Worm (Caenorhabditis elegans): Measurements from ENCODE around the gene mam-7.

Gene mam-7

DNA sequence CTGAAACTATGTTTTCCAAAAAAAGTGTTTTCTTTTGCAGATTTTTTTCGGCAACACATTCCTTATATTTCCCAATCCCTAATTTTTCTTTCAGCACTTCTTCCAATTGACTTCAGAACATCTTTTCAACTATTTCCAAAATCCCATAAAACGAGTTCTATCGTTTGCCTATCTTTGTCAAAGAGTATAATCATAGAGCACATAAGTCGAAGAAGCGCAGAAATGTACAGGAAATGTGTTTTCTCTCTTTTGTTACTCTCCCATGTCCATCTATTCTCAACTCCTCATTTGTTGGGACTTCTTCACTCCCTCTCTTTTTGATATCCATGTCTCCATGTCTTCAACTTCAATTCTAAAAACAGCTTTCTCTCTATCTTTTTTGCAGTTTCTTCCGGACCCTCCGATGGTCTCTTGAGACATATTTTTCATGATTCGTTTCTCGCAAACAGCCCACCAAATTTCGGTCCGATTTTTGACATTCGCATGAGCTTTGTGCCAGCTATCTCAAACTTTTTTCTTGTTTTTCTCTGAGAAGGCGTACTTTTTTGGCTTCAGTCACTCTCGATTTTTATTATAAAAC, 32.7 kb upstream of the mam-7 start, which contains the start of gene twk-48:
TSS of gene twk-48 (plus strand) at position 530 of the 580 bp plus-strand sequence.
- TF ChIP-seq C04F5.9 (tag; optimal IDR thresholded peaks at IDR 0.05) (no peak), nhr-71 (tag; optimal IDR thresholded peaks at IDR 0.05) (no peak), ceh-90 (tag; optimal IDR thresholded peaks at IDR 0.05) (no peak), fkh-10 (GFP tag; optimal IDR thresholded peaks at IDR 0.05) (peak; percentile 73), C16A3.4 (tag; optimal IDR thresholded peaks at IDR 0.05) (no peak), lin-14 (GFP tag; optimal IDR thresholded peaks at IDR 0.05) (peak; percentile 57), rnt-1 (tag; optimal IDR thresholded peaks at IDR 0.05) (no peak), isw-1 (GFP tag; IDR thresholded peaks at IDR 0.05) (no peak), lin-15B (tag; optimal IDR thresholded peaks at IDR 0.05) (no peak), efl-1 (optimal IDR thresholded peaks at IDR 0.05) (no peak), efl-1 (GFP tag; optimal IDR thresholded peaks at IDR 0.05 in 1 of 2) (peak in 1 of 2 experiments; percentile 26)

DNA sequence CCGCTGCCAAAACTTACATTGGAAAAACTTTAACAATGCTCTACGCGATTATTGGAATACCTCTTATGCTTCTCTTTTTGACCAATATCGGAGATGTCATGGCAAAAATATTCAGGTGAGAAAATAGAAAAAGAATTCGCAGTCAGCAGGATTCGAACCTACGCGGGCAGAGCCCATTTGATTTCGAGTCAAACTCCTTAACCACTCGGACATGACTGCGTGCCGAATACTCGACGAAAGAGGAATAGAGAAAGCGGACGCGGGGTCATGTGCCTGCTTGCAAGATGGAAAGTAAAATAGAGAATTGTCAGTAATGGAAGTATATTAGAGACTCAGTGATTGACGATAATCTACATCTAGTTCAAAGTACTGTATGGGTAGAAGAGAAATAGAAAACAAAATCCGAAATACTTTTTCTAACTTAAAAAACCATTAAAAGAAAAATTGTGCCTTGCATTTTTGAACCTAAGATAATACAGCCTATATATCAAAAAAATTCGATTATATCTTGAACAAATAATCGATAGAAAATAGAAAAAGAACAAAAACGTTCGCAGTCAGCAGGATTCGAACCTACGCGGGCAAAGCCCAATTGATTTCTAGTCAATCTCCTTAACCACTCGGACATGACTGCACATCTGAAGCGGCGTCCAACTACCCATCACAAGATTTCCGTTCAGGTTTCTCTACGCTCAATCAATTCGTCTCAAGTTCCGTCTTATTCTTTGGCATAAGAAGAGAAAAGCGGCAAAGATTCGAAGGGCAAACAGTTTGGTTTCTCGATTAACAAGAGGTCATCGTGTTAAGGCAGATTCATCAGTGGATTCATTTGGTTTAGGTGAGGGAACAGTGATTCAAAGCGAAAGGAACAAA, 31.2 kb upstream of the mam-7 start:
- TF ChIP-seq unc-86 (tag; optimal IDR thresholded peaks at IDR 0.05) (peak; percentile 37), elt-2 (tag; optimal IDR thresholded peaks at IDR 0.05) (peak; percentile 27), unc-30 (tag; optimal IDR thresholded peaks at IDR 0.05) (no peak), nhr-20 (tag; optimal IDR thresholded peaks at IDR 0.05) (peak; percentile 53), mep-1 (tag; optimal IDR thresholded peaks at IDR 0.05) (peak; percentile 63), fkh-4 (tag; optimal IDR thresholded peaks at IDR 0.05; ENCODE audit: borderline replicate concordance) (no peak), snpc-4 (tag; optimal IDR thresholded peaks at IDR 0.05) (no peak), elt-3 (tag; optimal IDR thresholded peaks at IDR 0.05) (peak in 1 of 6 experiments; percentile 18), pag-3 (tag; optimal IDR thresholded peaks at IDR 0.05; ENCODE audit: borderline replicate concordance, insufficient read depth) (no peak), unc-130 (tag; optimal IDR thresholded peaks at IDR 0.05) (peak; percentile 45), sox-4 (tag; optimal IDR thresholded peaks at IDR 0.05) (peak; percentile 2), swsn-7 (tag; optimal IDR thresholded peaks at IDR 0.05) (peak; percentile 61), nhr-71 (tag; optimal IDR thresholded peaks at IDR 0.05) (peak; percentile 74), blmp-1 (tag; optimal IDR thresholded peaks at IDR 0.05) (peak; percentile 12), lin-14 (GFP tag; optimal IDR thresholded peaks at IDR 0.05) (peak; percentile 54), lir-3 (tag; optimal IDR thresholded peaks at IDR 0.05; ENCODE audit: poor library complexity) (peak; percentile 48), ceh-88 (GFP tag; IDR thresholded peaks at IDR 0.05) (no peak), tbx-2 (tag; optimal IDR thresholded peaks at IDR 0.05) (peak; percentile 43), efl-1 (optimal IDR thresholded peaks at IDR 0.05) (peak; percentile 47 to 53), efl-1 (GFP tag; optimal IDR thresholded peaks at IDR 0.05 in 1 of 2) (peak; percentile 22 to 85), egl-13 (tag; optimal IDR thresholded peaks at IDR 0.05) (peak; percentile 46), lin-35 (GFP tag; optimal IDR thresholded peaks at IDR 0.05) (peak; percentile 44 to 67), lin-13 (GFP tag; optimal IDR thresholded peaks at IDR 0.05) (peak; percentile 49), dpl-1 (GFP tag; optimal IDR thresholded peaks at IDR 0.05) (peak; percentile 23 to 47 (median 36)), mdl-1 (tag; optimal IDR thresholded peaks at IDR 0.05) (peak in 1 of 2 experiments; percentile 75), rnt-1 (tag; optimal IDR thresholded peaks at IDR 0.05) (peak; percentile 79), ztf-11 (tag; optimal IDR thresholded peaks at IDR 0.05) (peak in 1 of 2 experiments; percentile 61), fkh-8 (tag; optimal IDR thresholded peaks at IDR 0.05) (peak; percentile 49), nhr-19 (GFP tag; conservative IDR thresholded peaks at IDR 0.05) (peak; percentile 43), sup-37 (GFP tag; optimal IDR thresholded peaks at IDR 0.05) (no peak), ceh-82 (tag; optimal IDR thresholded peaks at IDR 0.05) (peak; percentile 42 to 58 (median 53)), mab-9 (GFP tag; IDR thresholded peaks at IDR 0.05) (no peak), ztf-4 (tag; optimal IDR thresholded peaks at IDR 0.05) (no peak), ama-1 (optimal IDR thresholded peaks at IDR 0.05) (no peak), aly-2 (tag; optimal IDR thresholded peaks at IDR 0.05) (peak; percentile 49), ceh-8 (GFP tag; optimal IDR thresholded peaks at IDR 0.05) (peak; percentile 23), nhr-85 (tag) (peak; percentile 76), lsy-2 (tag; optimal IDR thresholded peaks at IDR 0.05) (peak; percentile 48 to 76), nhr-90 (tag; optimal IDR thresholded peaks at IDR 0.05; ENCODE audit: poor library complexity) (peak; percentile 63), dsc-1 (tag; optimal IDR thresholded peaks at IDR 0.05) (peak; percentile 74), pax-3 (tag; optimal IDR thresholded peaks at IDR 0.05) (peak; percentile 37)
